Fruit fly (Drosophila melanogaster) whole organism, prepupa: ENCODE results near the gene ATPsynB.

ENCODE experiments used
- CG11762 ChIP-seq: fragments of 200-800 bp; sonication (Bioruptor generic); optimal IDR thresholded peaks from 3 replicates; lab custom pipeline; 2016; ENCODE audit warnings: missing biosample characterization, missing genetic modification characterization; ENCODE audit not compliant: insufficient read depth
- CG11902 ChIP-seq: fragments of 200-800 bp; sonication (Bioruptor generic); optimal IDR thresholded peaks from 3 replicates; lab custom pipeline; 2016; ENCODE audit warnings: missing biosample characterization, missing genetic modification characterization
- CG16779 ChIP-seq: fragments of 200-800 bp; sonication (Bioruptor generic); optimal IDR thresholded peaks from 3 replicates; lab custom pipeline; 2017; ENCODE audit warnings: missing biosample characterization, mild to moderate bottlenecking, missing genetic modification characterization
- CG6276 ChIP-seq: fragments of 200-800 bp; sonication (Bioruptor generic); optimal IDR thresholded peaks from 2 replicates; lab custom pipeline; 2017; ENCODE audit warnings: missing biosample characterization, mild to moderate bottlenecking, missing genetic modification characterization
- CG6808 ChIP-seq: fragments of 200-800 bp; sonication (Bioruptor generic); optimal IDR thresholded peaks from 3 replicates; lab custom pipeline; 2017; ENCODE audit warnings: missing biosample characterization, missing genetic modification characterization, mild to moderate bottlenecking, moderate library complexity, missing genetic modification reagents
- Eip93F ChIP-seq: fragments of 200-800 bp; sonication (Bioruptor generic); optimal IDR thresholded peaks from 2 replicates; lab custom pipeline; 2016; ENCODE audit warnings: missing biosample characterization, mild to moderate bottlenecking, missing genetic modification characterization
- Gug ChIP-seq: fragments of 200-800 bp; sonication (Bioruptor generic); IDR thresholded peaks from 2 replicates; pipeline ENCODE4 v1.3.6; 2022; ENCODE audit warnings: missing biosample characterization, missing genetic modification characterization
- Lpt ChIP-seq: fragments of 200-800 bp; sonication (Bioruptor generic); optimal IDR thresholded peaks from 3 replicates; lab custom pipeline; 2016; ENCODE audit warnings: missing biosample characterization, missing genetic modification characterization
- eg ChIP-seq: fragments of 200-800 bp; sonication (Bioruptor generic); IDR thresholded peaks from 3 replicates; pipeline ENCODE4 v1.3.6; 2022; ENCODE audit warnings: missing biosample characterization, missing genetic modification characterization
- fkh ChIP-seq: fragments of 200-800 bp; sonication (Bioruptor generic); optimal IDR thresholded peaks from 3 replicates; lab custom pipeline; 2017; ENCODE audit warnings: missing biosample characterization, mild to moderate bottlenecking, missing genetic modification characterization, moderate library complexity
- lz ChIP-seq: fragments of 200-800 bp; sonication (Bioruptor generic); optimal IDR thresholded peaks from 3 replicates; lab custom pipeline; 2016; ENCODE audit warnings: missing biosample characterization, missing genetic modification characterization

DNA sequence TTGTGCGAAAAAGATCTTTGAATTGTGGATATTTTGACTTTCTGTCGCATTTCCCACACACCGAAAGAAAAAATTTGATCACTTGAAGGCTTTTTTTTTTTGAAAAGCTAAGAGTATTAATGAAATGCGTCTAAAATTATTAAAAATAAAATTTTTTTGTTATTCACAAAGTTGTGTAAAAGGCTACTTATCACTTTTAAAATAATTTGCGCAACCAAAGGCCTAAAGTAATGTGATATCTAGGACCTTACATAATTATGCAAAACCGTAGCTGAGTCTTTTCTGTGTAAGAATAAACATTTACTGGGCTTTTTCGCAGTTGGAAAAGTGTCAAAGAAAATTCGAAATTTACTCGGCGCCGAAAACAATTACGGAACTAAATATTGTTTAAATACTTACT lies 34.5 kb downstream of the ATPsynB start:
- TF ChIP-seq CG6808 (GFP tag; lab: Kevin White, UChicago), result no peak
- TF ChIP-seq fkh (GFP tag; lab: Kevin White, UChicago), result no peak
- TF ChIP-seq Lpt, result no peak
- TF ChIP-seq CG6276 (GFP tag; lab: Kevin White, UChicago), result no peak
- no peak for TF ChIP-seq CG11762 (GFP tag; lab: Kevin White, UChicago)
- no peak for TF ChIP-seq Gug (GFP tag; lab: Robert Waterston, UW)
- TF ChIP-seq Eip93F, result no peak
- TF ChIP-seq lz (GFP tag; lab: Kevin White, UChicago), result peak; percentile 18
- no peak for TF ChIP-seq CG16779 (tag; lab: Kevin White, UChicago)
- no peak for TF ChIP-seq eg (GFP tag; lab: Robert Waterston, UW)
- no peak for TF ChIP-seq CG11902
